Worm (Caenorhabditis elegans): ENCODE data around the gene irld-36.
"Not testable (repeated sequence)": the region's sequence is repeated elsewhere in the genome, so short reads cannot be mapped to it uniquely, and the experiment has no call there.

irld-36 gene

ce11 chrII:1679081-1679480 is at the start of gene irld-36:
irld-36 (plus strand) TSS chrII:1679381.
- no peak for TF ChIP-seq hmbx-1 (tag; optimal IDR thresholded peaks at IDR 0.05)
- no peak for TF ChIP-seq F13C5.2 (tag; optimal IDR thresholded peaks at IDR 0.05)
- TF ChIP-seq aly-1 (tag; optimal IDR thresholded peaks at IDR 0.05): no peak
- no peak for TF ChIP-seq flt-1 (GFP tag; IDR thresholded peaks at IDR 0.05)
- no peak for TF ChIP-seq tbx-37 (GFP tag; conservative IDR thresholded peaks at IDR 0.05)
- TF ChIP-seq ceh-36 (tag; optimal IDR thresholded peaks at IDR 0.05): no peak
- TF ChIP-seq scrt-1 (GFP tag; IDR thresholded peaks at IDR 0.05): no peak

ce11 chrII:1632216-1632615 is 47.0 kb upstream of the irld-36 start, which contains the start of gene C08E3.13:
C08E3.13 (minus strand) TSS chrII:1632316.
- TF ChIP-seq ceh-36 (tag; optimal IDR thresholded peaks at IDR 0.05); sea-1 (GFP tag; conservative IDR thresholded peaks at IDR 0.05); hnd-1 (tag; optimal IDR thresholded peaks at IDR 0.05): not testable (repeated sequence)

ce11 chrII:1633490-1633889 is 45.7 kb upstream of the irld-36 start, which contains the start of gene C08E3.1:
C08E3.1 (plus strand) TSS chrII:1633790.
- TF ChIP-seq scrt-1 (GFP tag; IDR thresholded peaks at IDR 0.05); ceh-36 (tag; optimal IDR thresholded peaks at IDR 0.05); ets-7 (tag; optimal IDR thresholded peaks at IDR 0.05): not testable (repeated sequence)

- no peak for TF ChIP-seq ceh-13 (GFP tag; optimal IDR thresholded peaks at IDR 0.05)
- no peak for TF ChIP-seq sea-1 (GFP tag; conservative IDR thresholded peaks at IDR 0.05)
Measured at ce11 chrII:1635969-1636368, 43.2 kb upstream of the irld-36 start.

- TF ChIP-seq pes-1 (GFP tag; IDR thresholded peaks at IDR 0.05); hmg-4 (GFP tag; optimal IDR thresholded peaks at IDR 0.05); sea-1 (GFP tag; conservative IDR thresholded peaks at IDR 0.05): not testable (repeated sequence)
Measured at ce11 chrII:1636392-1636791, 42.8 kb upstream of the irld-36 start, which contains the start of gene srg-20. srg-20 (plus strand) TSS chrII:1636692.

ce11 chrII:1640496-1640895 is 38.7 kb upstream of the irld-36 start, which contains the start of gene srh-72:
srh-72 (minus strand) TSS chrII:1640596.
- TF ChIP-seq tbx-11 (GFP tag; IDR thresholded peaks at IDR 0.05) (no peak), scrt-1 (GFP tag; IDR thresholded peaks at IDR 0.05) (no peak)

- TF ChIP-seq hmg-4 (GFP tag; optimal IDR thresholded peaks at IDR 0.05) (no peak), ceh-13 (GFP tag; optimal IDR thresholded peaks at IDR 0.05) (no peak), aly-1 (tag; optimal IDR thresholded peaks at IDR 0.05) (no peak), hnd-1 (tag; optimal IDR thresholded peaks at IDR 0.05) (no peak)
Measured at ce11 chrII:1644777-1645348, 34.3 kb upstream of the irld-36 start, which contains the start of gene ZC204.6. ZC204.6 (minus strand) TSS chrII:1644827.

- no peak for TF ChIP-seq hmbx-1 (tag; optimal IDR thresholded peaks at IDR 0.05)
- TF ChIP-seq hmg-4 (GFP tag; optimal IDR thresholded peaks at IDR 0.05): no peak
- no peak for TF ChIP-seq B0310.2 (tag; optimal IDR thresholded peaks at IDR 0.05)
- TF ChIP-seq ets-7 (tag; optimal IDR thresholded peaks at IDR 0.05): no peak
- no peak for TF ChIP-seq ceh-36 (tag; optimal IDR thresholded peaks at IDR 0.05)
- no peak for TF ChIP-seq tbx-37 (GFP tag; conservative IDR thresholded peaks at IDR 0.05)
- TF ChIP-seq tbx-11 (GFP tag; IDR thresholded peaks at IDR 0.05): no peak
- TF ChIP-seq scrt-1 (GFP tag; IDR thresholded peaks at IDR 0.05): no peak
- no peak for TF ChIP-seq flt-1 (GFP tag; IDR thresholded peaks at IDR 0.05)
- TF ChIP-seq aly-1 (tag; optimal IDR thresholded peaks at IDR 0.05): no peak
- TF ChIP-seq ama-1 (optimal IDR thresholded peaks at IDR 0.05): no peak
- TF ChIP-seq hnd-1 (tag; optimal IDR thresholded peaks at IDR 0.05): no peak
- TF ChIP-seq F13C5.2 (tag; optimal IDR thresholded peaks at IDR 0.05): no peak
- TF ChIP-seq pes-1 (GFP tag; IDR thresholded peaks at IDR 0.05): no peak
- no peak for TF ChIP-seq ceh-13 (GFP tag; optimal IDR thresholded peaks at IDR 0.05)
- no peak for TF ChIP-seq tra-4 (tag; optimal IDR thresholded peaks at IDR 0.05)
- no peak for TF ChIP-seq sea-1 (GFP tag; conservative IDR thresholded peaks at IDR 0.05)
Measured at ce11 chrII:1646199-1646598, 33.0 kb upstream of the irld-36 start, which contains the start of gene ZC204.17. ZC204.17 (minus strand) TSS chrII:1646299.

ce11 chrII:1648768-1649167 is 30.4 kb upstream of the irld-36 start, which contains the start of gene fbxb-21:
fbxb-21 (minus strand) TSS chrII:1648868.
- TF ChIP-seq scrt-1 (GFP tag; IDR thresholded peaks at IDR 0.05) (no peak), tbx-37 (GFP tag; conservative IDR thresholded peaks at IDR 0.05) (no peak), ets-7 (tag; optimal IDR thresholded peaks at IDR 0.05) (no peak), pes-1 (GFP tag; IDR thresholded peaks at IDR 0.05) (no peak), hnd-1 (tag; optimal IDR thresholded peaks at IDR 0.05) (no peak), hmg-4 (GFP tag; optimal IDR thresholded peaks at IDR 0.05) (no peak), tbx-11 (GFP tag; IDR thresholded peaks at IDR 0.05) (no peak), tra-4 (tag; optimal IDR thresholded peaks at IDR 0.05) (no peak), flt-1 (GFP tag; IDR thresholded peaks at IDR 0.05) (no peak), F13C5.2 (tag; optimal IDR thresholded peaks at IDR 0.05) (no peak), ama-1 (optimal IDR thresholded peaks at IDR 0.05) (no peak), ceh-13 (GFP tag; optimal IDR thresholded peaks at IDR 0.05) (no peak), hmbx-1 (tag; optimal IDR thresholded peaks at IDR 0.05) (no peak), ceh-36 (tag; optimal IDR thresholded peaks at IDR 0.05) (no peak), sea-1 (GFP tag; conservative IDR thresholded peaks at IDR 0.05) (no peak)

Measured in whole organism, early embryonic.